Worm (Caenorhabditis elegans) whole organism, mixed stage, embryonic: ENCODE results near the gene vrk-1.
A peak's percentile ranks its signal among the peaks of the same experiment; 100 is the strongest.

ENCODE experiments used
- bed-3 ChIP-seq: fragments of 200-800 bp; sonication (Bioruptor generic); optimal IDR thresholded peaks from 3 replicates; lab custom pipeline; 2018; ENCODE audit warnings: mild to moderate bottlenecking, missing genetic modification characterization, moderate library complexity, missing compliant biosample characterization
- blmp-1 ChIP-seq: fragments of 150-350 bp; optimal IDR thresholded peaks from 2 replicates; lab custom pipeline; 2014; ENCODE audit warnings: missing biosample characterization, missing genetic modification characterization
- ceh-39 ChIP-seq: fragments of 150-350 bp; optimal IDR thresholded peaks from 2 replicates; lab custom pipeline; 2014; ENCODE audit warnings: missing biosample characterization, missing genetic modification characterization
- ceh-43 ChIP-seq: fragments of 200-800 bp; sonication (Bioruptor generic); optimal IDR thresholded peaks from 2 replicates; lab custom pipeline; 2018; ENCODE audit warnings: mild to moderate bottlenecking, missing genetic modification characterization, moderate library complexity, missing compliant biosample characterization
- ces-1 ChIP-seq: fragments of 150-350 bp; optimal IDR thresholded peaks from 2 replicates; lab custom pipeline; 2014; ENCODE audit warnings: missing biosample characterization, missing genetic modification reagents, missing genetic modification characterization
- cnd-1 ChIP-seq: fragments of 200-800 bp; sonication (Bioruptor generic); optimal IDR thresholded peaks from 2 replicates; lab custom pipeline; 2018; ENCODE audit warnings: mild to moderate bottlenecking, missing genetic modification characterization, missing compliant biosample characterization
- drap-1 ChIP-seq: fragments of 200-800 bp; sonication (Bioruptor generic); optimal IDR thresholded peaks from 3 replicates; lab custom pipeline; 2018; ENCODE audit warnings: mild to moderate bottlenecking, missing genetic modification characterization, missing compliant biosample characterization
- elt-1 ChIP-seq: sonication (generic microtip); optimal IDR thresholded peaks from 2 replicates; lab custom pipeline; 2017; ENCODE audit warnings: missing genetic modification characterization, mild to moderate bottlenecking, missing compliant biosample characterization, antibody characterized with exemption, moderate library complexity, borderline replicate concordance; ENCODE audit not compliant: insufficient read depth
- elt-3 ChIP-seq: fragments of 150-350 bp; optimal IDR thresholded peaks from 2 replicates; lab custom pipeline; 2014; ENCODE audit warnings: missing biosample characterization, missing genetic modification characterization
- flh-1 ChIP-seq: fragments of 200-800 bp; sonication (Bioruptor generic); optimal IDR thresholded peaks from 2 replicates; lab custom pipeline; 2018; ENCODE audit warnings: mild to moderate bottlenecking, missing genetic modification characterization, moderate library complexity, missing compliant biosample characterization
- ham-2 ChIP-seq: fragments of 200-800 bp; sonication (Bioruptor generic); optimal IDR thresholded peaks from 2 replicates; lab custom pipeline; 2018; ENCODE audit warnings: mild to moderate bottlenecking, missing genetic modification characterization, missing compliant biosample characterization
- hlh-1 ChIP-seq: fragments of 150-350 bp; optimal IDR thresholded peaks from 2 replicates; lab custom pipeline; 2014; ENCODE audit warnings: missing biosample characterization, missing genetic modification reagents, missing genetic modification characterization
- lin-13 ChIP-seq: fragments of 150-350 bp; optimal IDR thresholded peaks from 2 replicates; lab custom pipeline; 2014; ENCODE audit warnings: missing biosample characterization, missing genetic modification characterization
- lin-32 ChIP-seq: fragments of 200-800 bp; sonication (Bioruptor generic); optimal IDR thresholded peaks from 2 replicates; lab custom pipeline; 2018; ENCODE audit warnings: mild to moderate bottlenecking, missing genetic modification characterization, missing compliant biosample characterization
- lsy-2 ChIP-seq: fragments of 150-350 bp; optimal IDR thresholded peaks from 2 replicates; lab custom pipeline; 2014; ENCODE audit warnings: missing biosample characterization, missing genetic modification characterization
- mab-5 ChIP-seq: fragments of 150-350 bp; optimal IDR thresholded peaks from 2 replicates; lab custom pipeline; 2014; ENCODE audit warnings: missing biosample characterization, missing genetic modification characterization
- mep-1 ChIP-seq: fragments of 150-350 bp; optimal IDR thresholded peaks from 2 replicates; lab custom pipeline; 2017; ENCODE audit warnings: missing biosample characterization, missing genetic modification reagents, missing genetic modification characterization, inconsistent platforms
- mls-2 ChIP-seq: sonication (generic microtip); optimal IDR thresholded peaks from 2 replicates; lab custom pipeline; 2016; ENCODE audit warnings: mild to moderate bottlenecking, missing genetic modification characterization, moderate library complexity, missing compliant biosample characterization
- nhr-12 ChIP-seq: fragments of 150-350 bp; optimal IDR thresholded peaks from 2 replicates; lab custom pipeline; 2014; ENCODE audit warnings: missing biosample characterization, missing genetic modification characterization
- nhr-2 ChIP-seq: fragments of 150-350 bp; optimal IDR thresholded peaks from 2 replicates; lab custom pipeline; 2014; ENCODE audit warnings: missing biosample characterization, missing genetic modification characterization
- nhr-237 ChIP-seq: fragments of 150-350 bp; optimal IDR thresholded peaks from 2 replicates; lab custom pipeline; 2014; ENCODE audit warnings: missing biosample characterization, missing genetic modification characterization
- nhr-28 ChIP-seq: fragments of 150-350 bp; optimal IDR thresholded peaks from 2 replicates; lab custom pipeline; 2014; ENCODE audit warnings: missing biosample characterization, missing genetic modification characterization
- nhr-76 ChIP-seq: sonication (generic microtip); optimal IDR thresholded peaks from 2 replicates; lab custom pipeline; 2017; ENCODE audit warnings: missing biosample characterization, missing genetic modification characterization
- pha-4 ChIP-seq: fragments of 150-350 bp; optimal IDR thresholded peaks from 2 replicates; lab custom pipeline; 2018; ENCODE audit warnings: missing biosample characterization, missing genetic modification reagents, missing genetic modification characterization
- snpc-4 ChIP-seq: fragments of 150-350 bp; optimal IDR thresholded peaks from 2 replicates; lab custom pipeline; 2014; ENCODE audit warnings: missing biosample characterization, missing genetic modification characterization
- sptf-1 ChIP-seq: sonication (generic microtip); optimal IDR thresholded peaks from 2 replicates; lab custom pipeline; 2017; ENCODE audit warnings: mild to moderate bottlenecking, missing genetic modification characterization, moderate library complexity, missing compliant biosample characterization
- tbx-8 ChIP-seq: fragments of 200-800 bp; sonication (Bioruptor generic); optimal IDR thresholded peaks from 2 replicates; lab custom pipeline; 2018; ENCODE audit warnings: mild to moderate bottlenecking, missing genetic modification characterization, moderate library complexity, missing compliant biosample characterization
- unc-62 ChIP-seq: fragments of 150-350 bp; optimal IDR thresholded peaks from 2 replicates; lab custom pipeline; 2014; ENCODE audit warnings: missing biosample characterization, missing genetic modification reagents, missing genetic modification characterization
- zip-8 ChIP-seq: fragments of 150-350 bp; optimal IDR thresholded peaks from 2 replicates; lab custom pipeline; 2014; ENCODE audit warnings: missing biosample characterization, missing genetic modification characterization
- ztf-11 ChIP-seq: fragments of 150-350 bp; optimal IDR thresholded peaks from 2 replicates; lab custom pipeline; 2014; ENCODE audit warnings: missing biosample characterization, missing genetic modification characterization

The vrk-1 gene

DNA sequence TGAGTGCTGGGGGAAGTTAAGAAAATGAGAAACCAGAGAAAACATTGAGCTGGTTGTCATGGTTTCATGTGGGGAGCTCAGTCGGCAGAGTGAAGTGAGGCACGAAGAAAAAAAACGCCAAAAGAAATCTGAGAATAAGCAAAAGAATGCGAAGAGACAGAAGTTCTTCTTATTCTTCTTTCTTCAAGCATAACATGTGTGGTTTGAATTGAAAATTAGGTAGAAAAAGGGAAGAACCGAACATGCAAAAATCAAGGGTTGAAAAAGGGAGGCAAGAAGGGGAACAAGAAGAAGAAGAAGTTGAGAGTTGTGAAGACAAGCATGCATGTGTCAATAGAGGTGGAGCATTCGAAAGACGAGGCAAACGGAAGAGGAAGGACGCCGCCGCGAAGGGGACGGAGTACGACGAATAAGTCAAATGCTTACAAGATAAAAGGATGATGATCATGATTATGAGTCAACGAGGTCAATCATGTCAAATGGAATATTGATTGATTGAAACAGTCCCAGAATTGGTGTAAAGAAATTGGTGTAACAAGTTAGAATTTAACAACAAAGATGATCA lies 36.1 kb downstream of the vrk-1 start:
- TF ChIP-seq ham-2 = no peak
- no peak for TF ChIP-seq mep-1 (tag; lab: Kevin White, UChicago)
- no peak for TF ChIP-seq nhr-12 (tag; lab: Kevin White, UChicago)
- no peak for TF ChIP-seq bed-3 (GFP tag; lab: Kevin White, UChicago)
- TF ChIP-seq blmp-1 = no peak
- TF ChIP-seq snpc-4 (tag; lab: Kevin White, UChicago) = no peak
- no peak for TF ChIP-seq mls-2 (tag; lab: Kevin White, UChicago)
- no peak for TF ChIP-seq elt-1 (tag; lab: Kevin White, UChicago)
- TF ChIP-seq ceh-43 (GFP tag; lab: Kevin White, UChicago) = no peak
- no peak for TF ChIP-seq nhr-2 (tag; lab: Kevin White, UChicago)
- no peak for TF ChIP-seq lin-32 (GFP tag; lab: Kevin White, UChicago)
- TF ChIP-seq mab-5 (tag; lab: Kevin White, UChicago) = no peak
- no peak for TF ChIP-seq zip-8

DNA sequence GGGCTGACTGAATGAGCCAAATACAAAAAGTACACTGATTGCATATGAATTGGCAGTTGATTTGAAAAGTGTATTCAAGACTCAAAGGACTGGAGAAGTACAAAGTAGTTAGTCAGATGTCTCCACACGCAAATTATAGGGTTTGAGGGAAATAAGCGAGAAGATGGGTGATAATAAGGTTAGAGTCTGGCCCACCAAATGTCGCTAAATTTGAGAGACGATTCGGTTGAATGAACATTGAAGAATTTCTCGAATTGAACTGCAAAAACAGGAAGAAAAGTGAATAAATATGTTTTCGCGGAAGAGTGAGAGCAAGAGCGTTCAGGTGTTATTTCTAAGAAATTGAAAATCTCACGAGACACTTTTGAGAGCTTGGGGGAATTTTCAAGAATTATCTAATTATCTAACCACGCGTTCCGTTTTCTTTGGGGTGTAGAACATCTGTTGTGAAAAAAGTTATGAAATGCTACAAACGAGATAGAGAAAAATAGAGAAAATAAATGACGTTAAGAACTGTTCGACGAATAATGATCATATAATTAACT lies 37.9 kb downstream of the vrk-1 start:
- TF ChIP-seq nhr-237 (tag; lab: Kevin White, UChicago) (no peak), mab-5 (tag; lab: Kevin White, UChicago) (no peak), ces-1 (peak; percentile 94), hlh-1 (no peak), nhr-76 (no peak), ztf-11 (no peak), zip-8 (no peak), tbx-8 (GFP tag; lab: Kevin White, UChicago) (no peak), nhr-2 (tag; lab: Kevin White, UChicago) (no peak)

DNA sequence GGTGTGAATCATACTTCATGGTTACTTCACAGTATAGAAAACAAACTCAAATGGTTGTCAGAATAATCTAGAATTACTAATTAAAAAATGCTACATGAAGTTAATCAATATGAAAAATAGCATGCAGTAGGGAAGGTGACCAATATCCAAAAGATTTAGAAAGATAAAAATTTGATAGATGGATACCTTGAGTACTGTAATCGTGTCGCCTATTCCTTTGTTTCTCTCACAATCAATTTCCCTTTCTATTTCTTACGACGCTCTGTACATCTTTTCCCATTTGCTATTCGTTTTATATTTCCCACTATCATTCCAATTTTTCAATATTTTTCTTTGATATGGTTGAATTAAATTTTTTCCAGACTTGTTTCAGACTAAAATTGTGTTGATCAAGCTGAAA lies 39.5 kb downstream of the vrk-1 start, which contains the start of gene B0034.7:
Gene B0034.7 (plus strand): TSS at position 301 of the 400 bp plus-strand sequence.
- TF ChIP-seq nhr-28 (tag; lab: Kevin White, UChicago) (no peak), ceh-39 (no peak), ham-2 (no peak), elt-1 (tag; lab: Kevin White, UChicago) (no peak), flh-1 (GFP tag; lab: Kevin White, UChicago) (no peak), mab-5 (tag; lab: Kevin White, UChicago) (no peak), snpc-4 (tag; lab: Kevin White, UChicago) (no peak), bed-3 (GFP tag; lab: Kevin White, UChicago) (no peak), hlh-1 (no peak), pha-4 (no peak), nhr-76 (no peak), mls-2 (tag; lab: Kevin White, UChicago) (no peak), mep-1 (tag; lab: Kevin White, UChicago) (no peak), lin-32 (GFP tag; lab: Kevin White, UChicago) (no peak), unc-62 (GFP tag; lab: Kevin White, UChicago) (no peak), cnd-1 (tag; lab: Kevin White, UChicago) (no peak), lsy-2 (tag; lab: Kevin White, UChicago) (no peak), sptf-1 (tag; lab: Kevin White, UChicago) (no peak), lin-13 (tag; lab: Kevin White, UChicago) (no peak), nhr-12 (tag; lab: Kevin White, UChicago) (no peak)
- TF ChIP-seq, all 35 proteins: peak for 0

DNA sequence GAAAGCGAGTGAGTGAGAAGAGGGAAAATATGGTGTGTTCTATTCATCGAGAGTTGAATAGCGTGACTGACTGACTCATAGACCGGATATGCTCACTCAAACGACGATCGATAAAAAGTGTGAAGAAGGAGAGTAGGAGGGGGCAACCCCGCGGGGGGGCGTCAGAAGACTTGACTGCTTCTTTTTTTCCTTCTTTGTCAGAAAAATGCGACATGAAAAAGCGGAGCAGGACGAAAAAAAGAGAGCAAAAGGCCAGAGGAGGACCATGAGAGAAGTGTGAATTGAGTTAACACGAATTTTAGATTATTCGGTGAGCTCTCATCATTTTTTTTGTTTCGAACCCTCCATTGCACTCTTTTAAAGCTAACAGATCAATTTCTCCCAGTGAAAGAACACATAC lies 40.6 kb downstream of the vrk-1 start:
- TF ChIP-seq ceh-39 = no peak
- TF ChIP-seq ces-1 = peak; percentile 19

DNA sequence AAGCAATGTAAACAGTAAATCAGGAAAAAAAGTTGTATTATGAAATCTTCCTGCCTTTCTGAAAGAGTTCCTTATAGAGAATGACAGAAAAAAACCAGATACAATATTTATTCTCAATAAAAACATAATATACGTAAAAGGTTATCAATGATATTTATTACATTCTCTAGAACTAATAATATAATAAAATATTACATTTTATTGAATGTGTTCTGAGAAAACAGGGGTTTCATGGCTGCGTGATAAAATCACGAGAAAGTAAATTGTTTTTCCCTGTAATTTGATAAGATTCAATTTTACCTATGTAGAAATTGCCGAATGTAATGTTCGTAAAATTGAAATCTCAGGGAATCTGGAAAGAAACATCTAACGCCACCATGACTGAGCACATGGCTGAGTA lies 43.2 kb downstream of the vrk-1 start:
- TF ChIP-seq blmp-1 = no peak
- no peak for TF ChIP-seq drap-1 (GFP tag; lab: Kevin White, UChicago)
- no peak for TF ChIP-seq cnd-1 (tag; lab: Kevin White, UChicago)
- no peak for TF ChIP-seq elt-3
- TF ChIP-seq tbx-8 (GFP tag; lab: Kevin White, UChicago) = no peak
- TF ChIP-seq, all 35 proteins: peak for 0
